ENCODE assay signal across 2 fruit fly cellular contexts in genomic region chr3L:21205496-21205824, dm6.
TF ChIP-seq lines count a peak whose summit lies in the region.

No protein-coding gene starts in this region.

- no peak for TF ChIP-seq CTCF in whole organism, embryonic (GFP tag; optimal IDR thresholded peaks at IDR 0.05; lab: Kevin White, UChicago)

TF ChIP-seq in whole organism, embryonic, 481 proteins besides CTCF, POLR2A, EP300 and RAD21 (continues in another document):
- TF ChIP-seq hkb (optimal IDR thresholded peaks at IDR 0.05; lab: Kevin White, UChicago) (no peak), hkb (GFP tag; IDR thresholded peaks at IDR 0.05; lab: Robert Waterston, UW) (no peak), Spps (tag; optimal IDR thresholded peaks at IDR 0.05; lab: Kevin White, UChicago) (no peak), Six4 (GFP tag; optimal IDR thresholded peaks at IDR 0.05; lab: Kevin White, UChicago) (no peak), danr (GFP tag; IDR thresholded peaks at IDR 0.05; lab: Robert Waterston, UW) (no peak), sob (GFP tag; IDR thresholded peaks at IDR 0.05; lab: Robert Waterston, UW) (no peak), unc-4 (GFP tag; IDR thresholded peaks at IDR 0.05; lab: Robert Waterston, UW; ENCODE audit: partially characterized antibody) (0 out of 2 replicates have a peak, but pooled peaks have one; percentile 7), Rfx (GFP tag; IDR thresholded peaks at IDR 0.05; lab: Robert Waterston, UW) (peak; percentile 47; the same call in 1 of the 2 replicates), CG9932 (GFP tag; IDR thresholded peaks at IDR 0.05; lab: Robert Waterston, UW) (peak; percentile 39; the same call in 1 of the 2 replicates), E2f1 (GFP tag; IDR thresholded peaks at IDR 0.05; lab: Robert Waterston, UW) (no peak), odd (GFP tag; optimal IDR thresholded peaks at IDR 0.05; lab: Kevin White, UChicago) (no peak), Fer1 (GFP tag; optimal IDR thresholded peaks at IDR 0.05; lab: Kevin White, UChicago) (no peak), Eip74EF (GFP tag; optimal IDR thresholded peaks at IDR 0.05; lab: Kevin White, UChicago) (no peak), CG9797 (GFP tag; optimal IDR thresholded peaks at IDR 0.05; lab: Kevin White, UChicago) (no peak), CG5245 (GFP tag; optimal IDR thresholded peaks at IDR 0.05; lab: Kevin White, UChicago) (no peak), gsb-n (tag; optimal IDR thresholded peaks at IDR 0.05; lab: Kevin White, UChicago) (no peak), ATbp (GFP tag; optimal IDR thresholded peaks at IDR 0.05; lab: Kevin White, UChicago) (no peak), CG31441 (GFP tag; IDR thresholded peaks at IDR 0.05; lab: Robert Waterston, UW) (no peak), MBD-R2 (GFP tag; IDR thresholded peaks at IDR 0.05; lab: Robert Waterston, UW) (no peak), CkIIα-i1 (GFP tag; IDR thresholded peaks at IDR 0.05; lab: Robert Waterston, UW) (no peak), CG8290 (GFP tag; optimal IDR thresholded peaks at IDR 0.05; lab: Kevin White, UChicago) (no peak), CG8290 (tag; optimal IDR thresholded peaks at IDR 0.05; lab: Kevin White, UChicago) (peak in 1 of 2 experiments; percentile 43), crc (GFP tag; optimal IDR thresholded peaks at IDR 0.05; lab: Kevin White, UChicago) (no peak), gfzf (GFP tag; optimal IDR thresholded peaks at IDR 0.05; lab: Kevin White, UChicago) (no peak), Mrtf (GFP tag; IDR thresholded peaks at IDR 0.05; lab: Robert Waterston, UW) (no peak), CG9437 (GFP tag; optimal IDR thresholded peaks at IDR 0.05; lab: Kevin White, UChicago) (no peak), ro (GFP tag; IDR thresholded peaks at IDR 0.05; lab: Robert Waterston, UW) (no peak), CG3163 (GFP tag; optimal IDR thresholded peaks at IDR 0.05; lab: Kevin White, UChicago) (no peak), CG2120 (GFP tag; optimal IDR thresholded peaks at IDR 0.05; lab: Kevin White, UChicago) (no peak), br (optimal IDR thresholded peaks at IDR 0.05; lab: Kevin White, UChicago) (no peak), Elba2 (GFP tag; optimal IDR thresholded peaks at IDR 0.05; lab: Kevin White, UChicago) (no peak), CG10274 (GFP tag; optimal IDR thresholded peaks at IDR 0.05; lab: Kevin White, UChicago) (no peak), Side (GFP tag; optimal IDR thresholded peaks at IDR 0.05; lab: Kevin White, UChicago) (no peak), dpn (GFP tag; optimal IDR thresholded peaks at IDR 0.05; lab: Kevin White, UChicago) (no peak), CG7987 (GFP tag; optimal IDR thresholded peaks at IDR 0.05; lab: Kevin White, UChicago) (no peak), chinmo (GFP tag; IDR thresholded peaks at IDR 0.05; lab: Robert Waterston, UW; ENCODE audit: partially characterized antibody) (0 out of 4 replicates have a peak, but pooled peaks have one; percentile 93), ash1 (GFP tag; optimal IDR thresholded peaks at IDR 0.05; lab: Kevin White, UChicago) (no peak), CG6683 (GFP tag; optimal IDR thresholded peaks at IDR 0.05; lab: Kevin White, UChicago) (no peak), CG1233 (GFP tag; optimal IDR thresholded peaks at IDR 0.05; lab: Kevin White, UChicago) (no peak), NFAT (GFP tag; IDR thresholded peaks at IDR 0.05; lab: Robert Waterston, UW) (peak; percentile 50; the same call in 1 of the 2 replicates), CG14014 (GFP tag; IDR thresholded peaks at IDR 0.05; lab: Robert Waterston, UW) (no peak), stwl (tag; optimal IDR thresholded peaks at IDR 0.05; lab: Kevin White, UChicago) (no peak), Scr (GFP tag; IDR thresholded peaks at IDR 0.05; lab: Robert Waterston, UW; ENCODE audit: partially characterized antibody) (no peak), Dbx (GFP tag; IDR thresholded peaks at IDR 0.05; lab: Robert Waterston, UW) (0 out of 3 replicates have a peak, but pooled peaks have one; percentile 8), ham (GFP tag; IDR thresholded peaks at IDR 0.05; lab: Robert Waterston, UW) (no peak), nerfin-2 (GFP tag; IDR thresholded peaks at IDR 0.05; lab: Robert Waterston, UW; ENCODE audit: partially characterized antibody) (0 out of 2 replicates have a peak, but pooled peaks have one; percentile 22)

TF ChIP-seq in whole organism, wandering third instar larva, 38 proteins besides CTCF, POLR2A, EP300 and RAD21:
- TF ChIP-seq h (GFP tag; optimal IDR thresholded peaks at IDR 0.05; lab: Kevin White, UChicago) (peak; percentile 11), Dif (GFP tag; optimal IDR thresholded peaks at IDR 0.05; lab: Kevin White, UChicago; ENCODE audit: partially characterized antibody) (peak; percentile 4), Hr83 (GFP tag; optimal IDR thresholded peaks at IDR 0.05; lab: Kevin White, UChicago; ENCODE audit: poor library complexity, severe bottlenecking) (no peak)

Comparison
In these comparisons a context has a peak if more than half of its experiments do, and no peak if none do; other contexts are left out.
1. Of the 10 proteins assayed by ChIP-seq in both whole organism, embryonic and whole organism, wandering third instar larva: peak only in whole organism, embryonic: none; only in whole organism, wandering third instar larva: h; in both: none; in neither: 9.